Worm (Caenorhabditis elegans) whole organism, L3 larva: ENCODE data around the gene snf-10.

Experiments
- ZK546.5 ChIP-seq: sonication (generic microtip); optimal IDR thresholded peaks from 2 replicates; lab custom pipeline; 2017; ENCODE audit warnings: missing biosample characterization, missing genetic modification characterization
- aly-2 ChIP-seq: fragments of 150-350 bp; optimal IDR thresholded peaks from 2 replicates; lab custom pipeline; 2014; ENCODE audit warnings: missing biosample characterization, missing genetic modification characterization
- ama-1 ChIP-seq: fragments of 150-350 bp; optimal IDR thresholded peaks from 2 replicates; lab custom pipeline; 2018
- elt-3 ChIP-seq, 3 experiments: fragments of 150-350 bp in 1 of 3; sonication (generic microtip) in 2 of 3; optimal IDR thresholded peaks; 2 replicates in 2 of 3; 4 replicates in 1 of 3; lab custom pipeline; 2014 to 2017; ENCODE audit warnings: missing biosample characterization in 3 of 3, missing genetic modification characterization in 3 of 3
- jun-1 ChIP-seq: fragments of 150-350 bp; optimal IDR thresholded peaks from 2 replicates; lab custom pipeline; 2014; ENCODE audit warnings: missing biosample characterization, missing genetic modification reagents, missing genetic modification characterization
- lin-15B ChIP-seq: fragments of 150-350 bp; optimal IDR thresholded peaks from 2 replicates; lab custom pipeline; 2014; ENCODE audit warnings: missing biosample characterization, missing genetic modification characterization
- lin-39 ChIP-seq: fragments of 150-350 bp; optimal IDR thresholded peaks from 2 replicates; lab custom pipeline; 2018; ENCODE audit warnings: missing biosample characterization, missing genetic modification reagents, missing genetic modification characterization
- nhr-28 ChIP-seq: fragments of 150-350 bp; optimal IDR thresholded peaks from 2 replicates; lab custom pipeline; 2014; ENCODE audit warnings: missing biosample characterization, missing genetic modification characterization
- nhr-77 ChIP-seq: fragments of 150-350 bp; optimal IDR thresholded peaks from 2 replicates; lab custom pipeline; 2014; ENCODE audit warnings: missing biosample characterization, missing genetic modification characterization
- sea-2 ChIP-seq: fragments of 150-350 bp; sonication (generic microtip); optimal IDR thresholded peaks from 4 replicates; lab custom pipeline; 2014; ENCODE audit warnings: missing biosample characterization, missing genetic modification reagents, missing genetic modification characterization
- unc-39 ChIP-seq: sonication (generic microtip); optimal IDR thresholded peaks from 4 replicates; lab custom pipeline; 2017; ENCODE audit warnings: missing biosample characterization, missing genetic modification characterization
- ztf-4 ChIP-seq: fragments of 150-350 bp; optimal IDR thresholded peaks from 2 replicates; lab custom pipeline; 2014; ENCODE audit warnings: missing biosample characterization, missing genetic modification characterization

ce11 chrV:10472901-10473774, 32.5 kb upstream of the snf-10 start:
- TF ChIP-seq nhr-28 (tag; lab: Kevin White, UChicago) = no peak
- no peak for TF ChIP-seq lin-39
- peak; percentile 85 for TF ChIP-seq ama-1 (lab: Kevin White, UChicago)
- no peak for TF ChIP-seq jun-1
- TF ChIP-seq ztf-4 (tag; lab: Kevin White, UChicago) = no peak
- no peak for TF ChIP-seq ZK546.5 (tag; lab: Kevin White, UChicago)
- TF ChIP-seq nhr-77 (tag; lab: Kevin White, UChicago) = no peak
- no peak for TF ChIP-seq elt-3 (tag; optimal IDR thresholded peaks at IDR 0.05; lab: Kevin White, UChicago)
- no peak for TF ChIP-seq lin-15B (tag; lab: Kevin White, UChicago)
- no peak for TF ChIP-seq aly-2 (tag; lab: Kevin White, UChicago)
- no peak for TF ChIP-seq unc-39
- no peak for TF ChIP-seq sea-2 (GFP tag; lab: Kevin White, UChicago)
